Worm (Caenorhabditis elegans): ENCODE results near the gene F17A9.4.

DNA sequence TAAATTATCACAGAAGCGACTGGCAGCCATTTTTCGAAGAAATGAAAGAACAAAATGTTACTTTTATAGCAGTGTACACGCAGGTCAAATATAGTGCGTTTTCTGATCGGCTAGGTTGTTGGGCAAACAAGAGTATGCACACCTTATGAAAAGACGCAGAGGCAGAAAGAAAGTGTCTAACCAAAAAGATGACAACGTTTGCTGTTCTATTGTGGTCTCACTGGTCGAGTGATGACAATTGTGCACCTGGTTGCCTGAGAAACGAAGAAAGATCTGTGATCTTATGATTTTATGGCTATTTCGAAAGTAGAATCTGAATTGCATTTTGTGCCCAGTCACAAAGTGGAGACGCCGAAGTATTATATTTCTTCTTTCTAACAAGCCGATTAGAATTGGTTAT is at the start of gene F17A9.4:
- TF ChIP-seq F33H1.4 (GFP tag; IDR thresholded peaks at IDR 0.05) (no peak), snpc-4 (GFP tag; optimal IDR thresholded peaks at IDR 0.05) (no peak), snpc-4 (tag; optimal IDR thresholded peaks at IDR 0.05) (no peak), Y56A3A.18 (GFP tag; IDR thresholded peaks at IDR 0.05) (no peak), ZK185.1 (tag; optimal IDR thresholded peaks at IDR 0.05; ENCODE audit: poor library complexity, severe bottlenecking) (no peak), lag-1 (GFP tag; IDR thresholded peaks at IDR 0.05) (no peak), attf-6 (GFP tag; IDR thresholded peaks at IDR 0.05) (no peak), athp-1 (tag; optimal IDR thresholded peaks at IDR 0.05) (no peak)

All from whole organism, young adult.